Fruit fly (Drosophila melanogaster): ENCODE data around the gene CG11911.
A peak's percentile ranks its signal among the peaks of the same experiment; 100 is the strongest.

Gene CG11911

DNA sequence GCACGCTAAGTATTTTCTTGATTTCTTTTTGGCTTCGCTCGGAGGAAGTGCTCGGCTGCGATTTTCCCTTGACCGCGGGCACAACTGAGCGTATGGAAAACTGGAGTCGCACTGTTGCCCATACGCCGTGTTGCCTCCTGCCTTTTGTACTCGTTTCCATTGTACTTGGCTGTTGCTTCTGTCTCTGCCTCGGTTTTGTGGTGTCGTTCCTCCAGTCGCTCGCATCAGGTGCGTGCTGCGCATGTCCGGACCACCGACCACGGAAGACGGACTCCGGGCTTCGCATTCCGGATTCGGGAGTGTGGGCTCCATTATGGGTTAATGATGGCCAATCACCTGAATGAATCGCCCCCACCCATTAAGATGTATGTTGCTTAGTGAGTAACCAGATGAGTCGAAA, 29.4 kb downstream of the CG11911 start, which contains the start of gene CG3625 (continued):
- TF ChIP-seq CG12942 (GFP tag; optimal IDR thresholded peaks at IDR 0.05) (no peak), ase (GFP tag; IDR thresholded peaks at IDR 0.05) (no peak), CG1233 (GFP tag; optimal IDR thresholded peaks at IDR 0.05) (no peak), Nf-YC (tag; optimal IDR thresholded peaks at IDR 0.05) (peak; percentile 49), Drgx (GFP tag; IDR thresholded peaks at IDR 0.05) (no peak), CG18262 (tag; optimal IDR thresholded peaks at IDR 0.05) (no peak), CG4282 (GFP tag; optimal IDR thresholded peaks at IDR 0.05) (no peak), CG14965 (GFP tag; optimal IDR thresholded peaks at IDR 0.05; ENCODE audit: borderline replicate concordance) (no peak), prd (optimal IDR thresholded peaks at IDR 0.05) (no peak), prd (GFP tag; IDR thresholded peaks at IDR 0.05) (no peak), CG31365 (tag; optimal IDR thresholded peaks at IDR 0.05) (no peak), fru (optimal IDR thresholded peaks at IDR 0.05) (no peak), Bgb (GFP tag; IDR thresholded peaks at IDR 0.05; ENCODE audit: partially characterized antibody) (peak; percentile 24; the same call in 1 of the 2 replicates), pnt (GFP tag; optimal IDR thresholded peaks at IDR 0.05) (no peak), z (GFP tag; IDR thresholded peaks at IDR 0.05) (0 out of 3 replicates have a peak, but pooled peaks have one; percentile 8), Ets97D (GFP tag; optimal IDR thresholded peaks at IDR 0.05) (no peak), rib (GFP tag; IDR thresholded peaks at IDR 0.05) (no peak), Bteb2 (GFP tag; optimal IDR thresholded peaks at IDR 0.05) (no peak), wdn (GFP tag; IDR thresholded peaks at IDR 0.05) (no peak), sima (GFP tag; optimal IDR thresholded peaks at IDR 0.05) (no peak), CG11456 (GFP tag; IDR thresholded peaks at IDR 0.05) (no peak), CG7839 (tag; optimal IDR thresholded peaks at IDR 0.05) (no peak), Med (GFP tag) (peak; percentile 81), Oaz (GFP tag; IDR thresholded peaks at IDR 0.05) (no peak), CkIIα-i1 (GFP tag; IDR thresholded peaks at IDR 0.05) (no peak), NfI (GFP tag; optimal IDR thresholded peaks at IDR 0.05) (no peak), zfh2 (GFP tag; optimal IDR thresholded peaks at IDR 0.05) (no peak), usp (GFP tag; optimal IDR thresholded peaks at IDR 0.05) (no peak), CG7357 (GFP tag; IDR thresholded peaks at IDR 0.05) (no peak), Sin3A (optimal IDR thresholded peaks at IDR 0.05) (no peak), Deaf1 (tag; optimal IDR thresholded peaks at IDR 0.05) (peak; percentile 86), Bdp1 (GFP tag; optimal IDR thresholded peaks at IDR 0.05) (no peak), CG7372 (GFP tag; IDR thresholded peaks at IDR 0.05) (0 out of 2 replicates have a peak, but pooled peaks have one; percentile 43), tin (GFP tag; optimal IDR thresholded peaks at IDR 0.05) (no peak), CG16779 (GFP tag; IDR thresholded peaks at IDR 0.05) (no peak), tup (GFP tag; optimal IDR thresholded peaks at IDR 0.05) (no peak), dan (GFP tag; IDR thresholded peaks at IDR 0.05) (no peak), jing (GFP tag; optimal IDR thresholded peaks at IDR 0.05) (no peak), CG15514 (GFP tag; optimal IDR thresholded peaks at IDR 0.05) (peak; percentile 22), ssp (GFP tag; IDR thresholded peaks at IDR 0.05) (no peak), HHEX (GFP tag; optimal IDR thresholded peaks at IDR 0.05) (no peak), CG17568 (GFP tag; optimal IDR thresholded peaks at IDR 0.05) (no peak), CG7928 (GFP tag; optimal IDR thresholded peaks at IDR 0.05) (no peak), CG4360 (GFP tag; IDR thresholded peaks at IDR 0.05) (no peak), scrt (GFP tag; optimal IDR thresholded peaks at IDR 0.05) (peak; percentile 66), CG32532 (GFP tag; IDR thresholded peaks at IDR 0.05) (0 out of 2 replicates have a peak, but pooled peaks have one; percentile 21), dimm (GFP tag; IDR thresholded peaks at IDR 0.05) (no peak), CG14667 (GFP tag; IDR thresholded peaks at IDR 0.05) (no peak), sens (GFP tag) (peak; percentile 9), Doc2 (GFP tag; IDR thresholded peaks at IDR 0.05) (no peak), ato (GFP tag; IDR thresholded peaks at IDR 0.05; ENCODE audit: partially characterized antibody) (no peak), ken (GFP tag; IDR thresholded peaks at IDR 0.05) (0 out of 3 replicates have a peak, but pooled peaks have one; percentile 29), otp (GFP tag; IDR thresholded peaks at IDR 0.05) (no peak), sna (GFP tag; IDR thresholded peaks at IDR 0.05; ENCODE audit: partially characterized antibody) (peak; percentile 10; the same call in 1 of the 2 replicates)
